Worm (Caenorhabditis elegans) whole organism, L4/young adult: ENCODE measurements around the gene citk-2.

Source experiments
- W03F9.2 ChIP-seq: fragments of 150-350 bp; optimal IDR thresholded peaks from 2 replicates; lab custom pipeline; 2014; ENCODE audit warnings: missing biosample characterization, missing genetic modification characterization
- dao-5 ChIP-seq: sonication (generic microtip); optimal IDR thresholded peaks from 2 replicates; lab custom pipeline; 2016; ENCODE audit warnings: missing genotype, missing genetic modification characterization, moderate library complexity, missing compliant biosample characterization
- him-1 ChIP-seq: sonication (generic microtip); optimal IDR thresholded peaks from 2 replicates; lab custom pipeline; 2016; ENCODE audit warnings: missing genotype, missing genetic modification reagents, missing genetic modification characterization, missing compliant biosample characterization

DNA sequence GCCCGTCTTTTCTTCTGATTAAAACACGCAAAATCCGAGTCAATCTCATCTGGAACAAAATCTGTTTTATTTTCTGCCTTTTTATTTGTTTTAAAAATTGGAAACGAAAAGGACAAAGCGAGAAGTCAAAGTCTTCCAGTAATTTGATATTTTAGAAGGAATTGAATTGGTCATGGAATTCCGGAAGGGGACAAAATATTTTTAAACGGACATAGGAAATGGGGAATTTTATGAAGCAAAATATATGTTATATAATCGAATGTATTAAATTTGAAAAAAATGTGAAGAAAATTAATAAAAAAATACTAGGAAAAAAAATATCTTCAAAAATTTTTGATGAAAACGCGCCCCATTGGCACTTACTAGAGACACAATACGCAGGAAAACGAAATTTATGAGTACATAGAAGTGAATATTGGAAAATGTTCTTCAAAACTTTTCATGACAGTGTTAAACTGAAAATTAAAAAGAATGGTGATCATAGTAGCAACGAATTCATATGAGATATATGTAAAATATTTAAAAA, 41.4 kb downstream of the citk-2 start, which contains the start of gene F33G12.7:
- no peak for TF ChIP-seq dao-5 (tag; lab: Kevin White, UChicago)
- no peak for TF ChIP-seq him-1
- TF ChIP-seq W03F9.2 (tag; lab: Kevin White, UChicago): no peak
